Worm (Caenorhabditis elegans) whole organism, young adult: ENCODE data around the gene ZC443.3.

Source experiments
- B0261.1 ChIP-seq: sonication (generic microtip); optimal IDR thresholded peaks from 2 replicates; lab custom pipeline; 2016; ENCODE audit warnings: mild to moderate bottlenecking, missing genetic modification characterization, moderate library complexity, missing compliant biosample characterization
- T07F8.4 ChIP-seq: sonication (generic microtip); optimal IDR thresholded peaks from 2 replicates; lab custom pipeline; 2016; ENCODE audit warnings: mild to moderate bottlenecking, missing genetic modification characterization, moderate library complexity, missing compliant biosample characterization
- T26A5.8 ChIP-seq: sonication (generic microtip); optimal IDR thresholded peaks from 2 replicates; lab custom pipeline; 2016; ENCODE audit warnings: missing genetic modification characterization, missing compliant biosample characterization
- ama-1 ChIP-seq, 3 experiments: fragments of 150-350 bp in 1 of 3; sonication (generic microtip) in 2 of 3; optimal IDR thresholded peaks; 2 replicates each; lab custom pipeline; 2014 to 2018; ENCODE audit warnings: missing biosample characterization in 2 of 3, missing genetic modification characterization in 2 of 3, missing genetic modification reagents in 2 of 3
- ceh-100 ChIP-seq: fragments of 200-800 bp; sonication (Bioruptor generic); IDR thresholded peaks from 2 replicates; pipeline ENCODE4 v1.3.6; 2022; ENCODE audit warnings: missing genetic modification reagents, missing genetic modification characterization, missing compliant biosample characterization
- ceh-40 ChIP-seq: fragments of 200-800 bp; sonication (Bioruptor generic); IDR thresholded peaks from 2 replicates; pipeline ENCODE4 v1.3.6; 2022; ENCODE audit warnings: missing genetic modification characterization, missing compliant biosample characterization
- dox-1 ChIP-seq: fragments of 200-800 bp; sonication (Bioruptor generic); IDR thresholded peaks from 2 replicates; pipeline ENCODE4 v1.3.6; 2022; ENCODE audit warnings: missing genetic modification reagents, missing genetic modification characterization, missing compliant biosample characterization
- gei-17 ChIP-seq: fragments of 200-800 bp; sonication (Bioruptor generic); optimal IDR thresholded peaks from 2 replicates; lab custom pipeline; 2018; ENCODE audit warnings: mild to moderate bottlenecking, missing genetic modification characterization, missing compliant biosample characterization
- nhr-120 ChIP-seq: fragments of 200-800 bp; sonication (Bioruptor generic); IDR thresholded peaks from 2 replicates; pipeline ENCODE4 v1.3.6; 2022; ENCODE audit warnings: missing genetic modification characterization, missing compliant biosample characterization
- rpc-1 ChIP-seq, 2 experiments: fragments of 150-350 bp in 1 of 2; sonication (generic microtip) in 1 of 2; optimal IDR thresholded peaks; 2 replicates each; lab custom pipeline; 2014 to 2018; ENCODE audit warnings: missing biosample characterization in 1 of 2, missing genetic modification characterization in 1 of 2, missing genetic modification reagents in 1 of 2, missing genotype in 1 of 2
- snpc-4 ChIP-seq, 5 experiments: fragments of 150-350 bp in 1 of 5; sonication (generic microtip) in 4 of 5; optimal IDR thresholded peaks; 2 replicates each; lab custom pipeline; 2014 to 2018; ENCODE audit warnings: missing genetic modification characterization in 5 of 5, missing biosample characterization in 3 of 5, antibody characterized with exemption in 2 of 5, mild to moderate bottlenecking in 2 of 5, missing compliant biosample characterization in 2 of 5, missing genotype in 2 of 5, moderate library complexity in 2 of 5, missing genetic modification reagents in 1 of 5
- unc-62 ChIP-seq: fragments of 150-350 bp; optimal IDR thresholded peaks from 2 replicates; lab custom pipeline; 2014; ENCODE audit warnings: missing biosample characterization, missing genetic modification reagents, missing genetic modification characterization
- ztf-25 ChIP-seq: fragments of 200-800 bp; sonication (Bioruptor generic); IDR thresholded peaks from 2 replicates; pipeline ENCODE4 v1.3.6; 2022; ENCODE audit warnings: missing genetic modification reagents, missing genetic modification characterization, missing compliant biosample characterization
- ztf-26 ChIP-seq: sonication (generic microtip); optimal IDR thresholded peaks from 2 replicates; lab custom pipeline; 2017; ENCODE audit warnings: missing genetic modification characterization, missing compliant biosample characterization

DNA sequence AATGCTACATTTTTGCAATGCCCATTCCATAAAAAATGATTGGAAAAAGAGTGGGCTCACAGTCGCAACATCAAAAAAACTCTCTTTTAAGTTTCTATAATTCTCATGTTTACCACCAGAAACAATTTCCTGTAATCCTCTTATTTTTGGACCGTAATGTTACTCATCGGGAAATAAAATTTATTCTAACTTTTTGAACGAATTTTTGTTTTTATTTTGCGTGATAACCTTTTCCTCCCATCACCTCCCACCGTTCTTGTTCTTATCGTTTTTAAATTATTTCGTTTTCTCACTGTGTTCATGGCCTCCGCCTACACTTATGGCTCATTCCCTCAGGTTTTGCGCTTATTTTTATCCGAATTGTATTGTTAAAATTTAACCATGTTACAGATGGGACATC is 45.2 kb upstream of the ZC443.3 start, which contains the start of gene anp-1:
- TF ChIP-seq ztf-26 (no peak), unc-62 (no peak), B0261.1 (tag; lab: Kevin White, UChicago) (no peak), T26A5.8 (tag; lab: Kevin White, UChicago) (no peak), T07F8.4 (no peak), ceh-40 (GFP tag; lab: Robert Waterston, UW) (no peak), dox-1 (GFP tag; lab: Robert Waterston, UW) (no peak), ceh-100 (GFP tag; lab: Robert Waterston, UW) (no peak), nhr-120 (GFP tag; lab: Robert Waterston, UW) (no peak), rpc-1 (optimal IDR thresholded peaks at IDR 0.05; lab: Kevin White, UChicago) (no peak), rpc-1 (tag; optimal IDR thresholded peaks at IDR 0.05; lab: Kevin White, UChicago) (no peak), snpc-4 (GFP tag; optimal IDR thresholded peaks at IDR 0.05; lab: Kevin White, UChicago) (no peak), snpc-4 (tag; optimal IDR thresholded peaks at IDR 0.05; lab: Kevin White, UChicago) (no peak), gei-17 (GFP tag; lab: Kevin White, UChicago) (no peak), ama-1 (optimal IDR thresholded peaks at IDR 0.05; lab: Kevin White, UChicago) (no peak), ama-1 (GFP tag; optimal IDR thresholded peaks at IDR 0.05; lab: Kevin White, UChicago) (no peak), ztf-25 (no peak)
